Worm (Caenorhabditis elegans) whole organism, L4 larva: ENCODE data around the gene scl-2.
A peak's percentile ranks its signal among the peaks of the same experiment; 100 is the strongest.

Source experiments
- D1046.2 ChIP-seq: fragments of 200-800 bp; sonication (Bioruptor generic); IDR thresholded peaks from 2 replicates; pipeline ENCODE4 v1.3.6; 2022; ENCODE audit warnings: missing genetic modification characterization, missing compliant biosample characterization
- F49E8.2 ChIP-seq: sonication (generic microtip); optimal IDR thresholded peaks from 2 replicates; lab custom pipeline; 2016; ENCODE audit warnings: missing compliant biosample characterization, mild to moderate bottlenecking, missing genetic modification characterization, borderline replicate concordance
- R02D3.7 ChIP-seq: fragments of 150-350 bp; sonication (generic microtip); optimal IDR thresholded peaks from 3 replicates; lab custom pipeline; 2014; ENCODE audit warnings: missing biosample characterization, missing genetic modification characterization
- T20F7.1 ChIP-seq: fragments of 200-800 bp; sonication (Bioruptor generic); optimal IDR thresholded peaks from 2 replicates; lab custom pipeline; 2018; ENCODE audit warnings: mild to moderate bottlenecking, missing genetic modification characterization, missing compliant biosample characterization
- Y105C5A.15 ChIP-seq: fragments of 200-800 bp; sonication (Bioruptor generic); IDR thresholded peaks from 2 replicates; pipeline ENCODE4 v1.3.6; 2022; ENCODE audit warnings: missing genetic modification characterization, missing compliant biosample characterization
- Y75B8A.6 ChIP-seq: fragments of 200-800 bp; sonication (Bioruptor generic); IDR thresholded peaks from 2 replicates; pipeline ENCODE4 v1.3.6; 2022; ENCODE audit warnings: missing genetic modification reagents, missing genetic modification characterization, missing compliant biosample characterization
- ZK337.2 ChIP-seq: fragments of 200-800 bp; sonication (Bioruptor generic); IDR thresholded peaks from 2 replicates; pipeline ENCODE4 v1.3.6; 2022; ENCODE audit warnings: missing genetic modification reagents, missing genetic modification characterization, missing compliant biosample characterization
- aha-1 ChIP-seq: fragments of 150-350 bp; peaks from one replicate; lab custom pipeline; 2014; ENCODE audit warnings: missing biosample characterization, missing genetic modification characterization
- aly-2 ChIP-seq: sonication (generic microtip); optimal IDR thresholded peaks from 2 replicates; lab custom pipeline; 2018; ENCODE audit warnings: missing biosample characterization, missing genetic modification characterization
- attf-4 ChIP-seq: sonication (generic microtip); optimal IDR thresholded peaks from 3 replicates; lab custom pipeline; 2017; ENCODE audit warnings: missing biosample characterization, missing genetic modification characterization
- ceh-28 ChIP-seq: fragments of 150-350 bp; optimal IDR thresholded peaks from 2 replicates; lab custom pipeline; 2014; ENCODE audit warnings: missing biosample characterization, missing genetic modification reagents, missing genetic modification characterization
- cey-2 ChIP-seq: sonication (generic microtip); optimal IDR thresholded peaks from 3 replicates; lab custom pipeline; 2017; ENCODE audit warnings: missing genetic modification characterization, mild to moderate bottlenecking, missing compliant biosample characterization, antibody characterized with exemption, borderline replicate concordance; ENCODE audit not compliant: insufficient read depth
- ctbp-1 ChIP-seq: fragments of 200-800 bp; sonication (Bioruptor generic); IDR thresholded peaks from 2 replicates; pipeline ENCODE4 v1.3.6; 2022; ENCODE audit warnings: missing genetic modification reagents, missing genetic modification characterization, missing compliant biosample characterization
- daf-12 ChIP-seq: fragments of 150-350 bp; optimal IDR thresholded peaks from 2 replicates; lab custom pipeline; 2014; ENCODE audit warnings: missing biosample characterization, missing genetic modification reagents, missing genetic modification characterization
- daf-16 ChIP-seq, 3 experiments: sonication (generic microtip); optimal IDR thresholded peaks; 2 replicates each; lab custom pipeline; 2016 to 2017; ENCODE audit warnings: missing genetic modification characterization in 3 of 3, missing genetic modification reagents in 3 of 3, mild to moderate bottlenecking in 2 of 3, missing compliant biosample characterization in 2 of 3, missing biosample characterization in 1 of 3, moderate library complexity in 1 of 3
- dmd-6 ChIP-seq: fragments of 200-800 bp; sonication (Bioruptor generic); IDR thresholded peaks from 2 replicates; pipeline ENCODE4 v1.3.6; 2022; ENCODE audit warnings: missing genetic modification reagents, missing genetic modification characterization, missing compliant biosample characterization
- dpl-1 ChIP-seq: fragments of 150-350 bp; optimal IDR thresholded peaks from 2 replicates; lab custom pipeline; 2014; ENCODE audit warnings: missing biosample characterization, missing genetic modification reagents, missing genetic modification characterization
- dve-1 ChIP-seq: sonication (generic microtip); optimal IDR thresholded peaks from 2 replicates; lab custom pipeline; 2017; ENCODE audit warnings: antibody characterized with exemption, mild to moderate bottlenecking, missing genetic modification characterization, missing compliant biosample characterization; ENCODE audit not compliant: insufficient read depth
- gei-8 ChIP-seq: fragments of 200-800 bp; sonication (Bioruptor generic); optimal IDR thresholded peaks from 2 replicates; lab custom pipeline; 2018; ENCODE audit warnings: mild to moderate bottlenecking, missing genetic modification characterization, missing compliant biosample characterization
- hlh-11 ChIP-seq: fragments of 200-800 bp; sonication (Bioruptor generic); optimal IDR thresholded peaks from 2 replicates; lab custom pipeline; 2018; ENCODE audit warnings: mild to moderate bottlenecking, missing genetic modification characterization, missing compliant biosample characterization
- hlh-30 ChIP-seq: sonication (generic microtip); optimal IDR thresholded peaks from 2 replicates; lab custom pipeline; 2017; ENCODE audit warnings: antibody characterized with exemption, mild to moderate bottlenecking, missing genetic modification characterization, missing compliant biosample characterization; ENCODE audit not compliant: insufficient read depth
- hmg-1.1 ChIP-seq: fragments of 200-800 bp; sonication (Bioruptor generic); IDR thresholded peaks from 2 replicates; pipeline ENCODE4 v1.3.6; 2022; ENCODE audit warnings: missing genetic modification reagents, missing genetic modification characterization, missing compliant biosample characterization
- jun-1 ChIP-seq: fragments of 150-350 bp; optimal IDR thresholded peaks from 2 replicates; lab custom pipeline; 2014; ENCODE audit warnings: missing biosample characterization, missing genetic modification reagents, missing genetic modification characterization
- lin-1 ChIP-seq: fragments of 200-800 bp; sonication (Bioruptor generic); IDR thresholded peaks from 2 replicates; pipeline ENCODE4 v1.3.6; 2022; ENCODE audit warnings: missing genetic modification reagents, missing genetic modification characterization, missing compliant biosample characterization
- lin-29 ChIP-seq: fragments of 200-800 bp; sonication (Bioruptor generic); IDR thresholded peaks from 2 replicates; pipeline ENCODE4 v1.3.6; 2022; ENCODE audit warnings: missing genetic modification reagents, missing genetic modification characterization, missing compliant biosample characterization
- mdl-1 ChIP-seq, 2 experiments: fragments of 150-350 bp in 1 of 2; sonication (generic microtip) in 1 of 2; optimal IDR thresholded peaks; 2 replicates each; lab custom pipeline; 2014 to 2017; ENCODE audit warnings: missing biosample characterization in 2 of 2, missing genetic modification characterization in 2 of 2
- mxl-2 ChIP-seq: fragments of 200-800 bp; sonication (Bioruptor generic); conservative IDR thresholded peaks from 2 replicates; pipeline ENCODE4 v1.3.6; 2022; ENCODE audit warnings: missing genetic modification reagents, missing genetic modification characterization, missing compliant biosample characterization
- mxl-3 ChIP-seq: fragments of 200-800 bp; sonication (Bioruptor generic); optimal IDR thresholded peaks from 2 replicates; lab custom pipeline; 2018; ENCODE audit warnings: mild to moderate bottlenecking, missing genetic modification characterization, missing compliant biosample characterization
- nhr-10 ChIP-seq: fragments of 150-350 bp; optimal IDR thresholded peaks from 2 replicates; lab custom pipeline; 2014; ENCODE audit warnings: missing biosample characterization, missing genetic modification characterization
- nhr-11 ChIP-seq: fragments of 150-350 bp; optimal IDR thresholded peaks from 2 replicates; lab custom pipeline; 2014; ENCODE audit warnings: missing biosample characterization, missing genetic modification characterization
- nhr-237 ChIP-seq: sonication (generic microtip); optimal IDR thresholded peaks from 2 replicates; lab custom pipeline; 2017; ENCODE audit warnings: missing biosample characterization, missing genetic modification characterization
- nhr-25 ChIP-seq: sonication (generic microtip); optimal IDR thresholded peaks from 2 replicates; lab custom pipeline; 2017; ENCODE audit warnings: missing genetic modification characterization, mild to moderate bottlenecking, missing compliant biosample characterization, antibody characterized with exemption, moderate library complexity, borderline replicate concordance; ENCODE audit not compliant: insufficient read depth
- nhr-28 ChIP-seq: fragments of 150-350 bp; optimal IDR thresholded peaks from 2 replicates; lab custom pipeline; 2014; ENCODE audit warnings: missing biosample characterization, missing genetic modification characterization
- nhr-41 ChIP-seq: fragments of 200-800 bp; sonication (Bioruptor generic); IDR thresholded peaks from 2 replicates; pipeline ENCODE4 v1.3.6; 2022; ENCODE audit warnings: missing genetic modification reagents, missing genetic modification characterization, missing compliant biosample characterization
- nhr-48 ChIP-seq: sonication (generic microtip); optimal IDR thresholded peaks from 2 replicates; lab custom pipeline; 2016; ENCODE audit warnings: mild to moderate bottlenecking, missing genetic modification characterization, missing compliant biosample characterization
- nhr-6 ChIP-seq: fragments of 150-350 bp; optimal IDR thresholded peaks from 2 replicates; lab custom pipeline; 2014; ENCODE audit warnings: missing biosample characterization, missing genetic modification characterization
- nhr-77 ChIP-seq: fragments of 150-350 bp; optimal IDR thresholded peaks from 2 replicates; lab custom pipeline; 2014; ENCODE audit warnings: missing biosample characterization, missing genetic modification characterization
- saeg-2 ChIP-seq: fragments of 200-800 bp; sonication (Bioruptor generic); IDR thresholded peaks from 2 replicates; pipeline ENCODE4 v1.3.6; 2022; ENCODE audit warnings: missing genetic modification reagents, missing genetic modification characterization, missing compliant biosample characterization
- spr-3 ChIP-seq: fragments of 200-800 bp; sonication (Bioruptor generic); optimal IDR thresholded peaks from 2 replicates; lab custom pipeline; 2018; ENCODE audit warnings: mild to moderate bottlenecking, missing genetic modification characterization, missing compliant biosample characterization
- tag-97 ChIP-seq: fragments of 200-800 bp; sonication (Bioruptor generic); IDR thresholded peaks from 2 replicates; pipeline ENCODE4 v1.3.6; 2022; ENCODE audit warnings: missing genetic modification characterization, missing compliant biosample characterization
- tra-1 ChIP-seq: fragments of 200-800 bp; sonication (Bioruptor generic); IDR thresholded peaks from 2 replicates; pipeline ENCODE4 v1.3.6; 2022; ENCODE audit warnings: missing genetic modification reagents, missing genetic modification characterization, missing compliant biosample characterization
- unc-62 ChIP-seq, 3 experiments: fragments of 150-350 bp in 1 of 3; sonication (generic microtip); optimal IDR thresholded peaks in 2 of 3; peaks in 1 of 3; 1 replicate in 1 of 3; 2 replicates in 2 of 3; lab custom pipeline; 2014 to 2017; ENCODE audit warnings: missing biosample characterization in 3 of 3, missing genetic modification characterization in 3 of 3, missing genetic modification reagents in 3 of 3, missing genotype in 1 of 3
- vab-7 ChIP-seq: fragments of 200-800 bp; sonication (Bioruptor generic); IDR thresholded peaks from 2 replicates; pipeline ENCODE4 v1.3.6; 2022; ENCODE audit warnings: missing genetic modification reagents, missing genetic modification characterization, missing compliant biosample characterization
- zfp-2 ChIP-seq: sonication (generic microtip); optimal IDR thresholded peaks from 2 replicates; lab custom pipeline; 2016; ENCODE audit warnings: mild to moderate bottlenecking, missing genetic modification characterization, missing compliant biosample characterization
- zfp-3 ChIP-seq: fragments of 200-800 bp; sonication (Bioruptor generic); conservative IDR thresholded peaks from 2 replicates; pipeline ENCODE4 v1.3.6; 2022; ENCODE audit warnings: missing genetic modification reagents, missing genetic modification characterization, missing compliant biosample characterization
- zip-11 ChIP-seq: fragments of 200-800 bp; sonication (Bioruptor generic); IDR thresholded peaks from 2 replicates; pipeline ENCODE4 v1.3.6; 2022; ENCODE audit warnings: missing genetic modification characterization, missing compliant biosample characterization
- zip-2 ChIP-seq: fragments of 150-350 bp; optimal IDR thresholded peaks from 2 replicates; lab custom pipeline; 2014; ENCODE audit warnings: missing biosample characterization, missing genetic modification characterization
- ztf-11 ChIP-seq: fragments of 150-350 bp; optimal IDR thresholded peaks from 2 replicates; lab custom pipeline; 2014; ENCODE audit warnings: missing biosample characterization, missing genetic modification characterization
- ztf-7 ChIP-seq: fragments of 150-350 bp; optimal IDR thresholded peaks from 2 replicates; lab custom pipeline; 2014; ENCODE audit warnings: missing biosample characterization, missing genetic modification characterization

scl-2 gene

DNA sequence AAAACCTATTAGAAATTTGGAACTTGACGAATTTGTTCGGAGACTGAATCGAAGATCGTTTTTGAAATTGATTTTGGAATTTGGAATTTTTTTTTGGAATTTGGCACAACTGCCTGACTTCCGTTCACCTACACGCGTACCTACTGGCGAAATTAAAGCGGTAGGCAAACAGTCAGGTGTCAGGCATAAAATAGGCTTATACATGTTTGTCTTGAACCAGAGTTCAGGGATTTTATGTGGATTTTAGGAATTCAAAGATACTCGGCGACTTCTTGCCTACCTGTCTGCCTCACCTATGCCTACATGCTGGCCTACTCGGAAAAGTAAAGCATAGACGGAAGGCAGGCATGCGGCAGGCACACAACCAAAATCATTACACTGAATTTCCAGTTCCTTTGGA, 20.8 kb downstream of the scl-2 start:
- TF ChIP-seq nhr-6 (no peak), spr-3 (GFP tag; lab: Kevin White, UChicago) (no peak), Y75B8A.6 (no peak), jun-1 (tag; lab: Kevin White, UChicago) (no peak), dpl-1 (GFP tag; lab: Kevin White, UChicago) (no peak), ztf-7 (tag; lab: Kevin White, UChicago) (no peak), tra-1 (GFP tag; lab: Robert Waterston, UW) (no peak), unc-62 (GFP tag; optimal IDR thresholded peaks at IDR 0.05 in 1 of 2; lab: Kevin White, UChicago) (peak in 1 of 2 experiments; percentile 96), unc-62 (tag; optimal IDR thresholded peaks at IDR 0.05; lab: Kevin White, UChicago) (no peak), zfp-3 (no peak), vab-7 (GFP tag; lab: Robert Waterston, UW) (0 out of 2 replicates have a peak, but pooled peaks have one; percentile 7), zip-2 (no peak)

DNA sequence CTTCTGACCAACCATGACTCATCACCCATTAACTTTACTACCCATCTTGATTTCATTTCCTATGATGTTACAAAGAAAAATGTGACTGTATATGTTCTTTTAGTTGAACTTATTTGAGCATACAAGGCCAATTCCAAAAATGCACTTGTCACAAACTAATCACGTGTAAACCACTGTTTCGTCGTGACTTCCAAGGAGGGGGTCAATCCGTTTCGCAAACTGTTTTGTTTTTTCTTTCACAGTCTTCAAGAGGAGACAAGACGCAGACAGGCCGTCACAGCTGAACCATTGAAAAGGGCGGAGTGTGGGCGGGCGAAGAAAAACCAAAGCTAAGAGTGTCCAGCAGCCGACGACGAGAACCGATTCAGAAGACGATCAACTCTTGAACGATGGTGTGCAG, 21.6 kb downstream of the scl-2 start, which contains the start of gene C39E9.8:
Gene C39E9.8, plus strand, starts transcription at position 328 of the 400 bp plus-strand sequence.
- TF ChIP-seq ceh-28 (tag; lab: Kevin White, UChicago) = no peak
- TF ChIP-seq Y105C5A.15 (GFP tag; lab: Robert Waterston, UW) = no peak
- TF ChIP-seq nhr-10 (tag; lab: Kevin White, UChicago) = no peak
- peak; percentile 21 for TF ChIP-seq dve-1 (tag; lab: Kevin White, UChicago)
- TF ChIP-seq gei-8 (GFP tag; lab: Kevin White, UChicago) = no peak
- TF ChIP-seq zip-11 (GFP tag; lab: Robert Waterston, UW) = no peak
- peak; percentile 80 for TF ChIP-seq cey-2
- no peak for TF ChIP-seq vab-7 (GFP tag; lab: Robert Waterston, UW)
- no peak for TF ChIP-seq ctbp-1
- no peak for TF ChIP-seq ztf-11 (tag; lab: Kevin White, UChicago)
- no peak for TF ChIP-seq D1046.2 (GFP tag; lab: Robert Waterston, UW)
- TF ChIP-seq lin-29 = no peak
- TF ChIP-seq mdl-1 (tag; optimal IDR thresholded peaks at IDR 0.05; lab: Kevin White, UChicago) = peak in 1 of 2 experiments; percentile 28
- TF ChIP-seq tag-97 (GFP tag; lab: Robert Waterston, UW) = no peak
- TF ChIP-seq daf-16 (GFP tag; optimal IDR thresholded peaks at IDR 0.05; lab: Kevin White, UChicago) = no peak
- TF ChIP-seq daf-16 (tag; optimal IDR thresholded peaks at IDR 0.05; lab: Kevin White, UChicago) = no peak
- no peak for TF ChIP-seq R02D3.7 (tag; lab: Kevin White, UChicago)
- TF ChIP-seq T20F7.1 (GFP tag; lab: Kevin White, UChicago) = no peak
- TF ChIP-seq nhr-41 (GFP tag; lab: Robert Waterston, UW) = no peak
- peak; percentile 76 for TF ChIP-seq nhr-28 (tag; lab: Kevin White, UChicago)
- no peak for TF ChIP-seq zip-2
- TF ChIP-seq daf-12 (tag; lab: Kevin White, UChicago) = no peak
- TF ChIP-seq hlh-11 (tag; lab: Kevin White, UChicago) = peak; percentile 67
- no peak for TF ChIP-seq nhr-237 (tag; lab: Kevin White, UChicago)
- TF ChIP-seq mxl-3 (GFP tag; lab: Kevin White, UChicago) = peak; percentile 60
- TF ChIP-seq F49E8.2 (tag; lab: Kevin White, UChicago) = no peak
- TF ChIP-seq aha-1 (tag; lab: Kevin White, UChicago) = no peak
- no peak for TF ChIP-seq mxl-2 (GFP tag; lab: Robert Waterston, UW)
- TF ChIP-seq hmg-1.1 (GFP tag; lab: Robert Waterston, UW) = no peak
- no peak for TF ChIP-seq saeg-2
- TF ChIP-seq aly-2 (tag; lab: Kevin White, UChicago) = no peak
- no peak for TF ChIP-seq zfp-2 (tag; lab: Kevin White, UChicago)
- no peak for TF ChIP-seq lin-1 (GFP tag; lab: Robert Waterston, UW)
- TF ChIP-seq dmd-6 = no peak
- TF ChIP-seq nhr-11 (tag; lab: Kevin White, UChicago) = no peak
- TF ChIP-seq nhr-48 (tag; lab: Kevin White, UChicago) = no peak
- TF ChIP-seq nhr-77 = no peak
- peak; percentile 55 for TF ChIP-seq hlh-30 (tag; lab: Kevin White, UChicago)
- TF ChIP-seq attf-4 (tag; lab: Kevin White, UChicago) = no peak
- no peak for TF ChIP-seq ZK337.2 (GFP tag; lab: Robert Waterston, UW)
- no peak for TF ChIP-seq nhr-25 (tag; lab: Kevin White, UChicago)
